Fruit fly (Drosophila melanogaster) whole organism, embryonic: ENCODE measurements around the gene Cdk7.

Source experiments
- CG10366 ChIP-seq: fragments of 200-800 bp; sonication (Bioruptor generic); IDR thresholded peaks from 2 replicates; pipeline ENCODE4 v1.3.6; 2022; ENCODE audit warnings: missing biosample characterization, missing genetic modification characterization
- CG10543 ChIP-seq: fragments of 200-800 bp; sonication (Bioruptor generic); optimal IDR thresholded peaks from 3 replicates; lab custom pipeline; 2017; ENCODE audit warnings: missing biosample characterization, mild to moderate bottlenecking, missing genetic modification characterization, moderate library complexity
- CG10959 ChIP-seq: fragments of 200-800 bp; sonication (Bioruptor generic); IDR thresholded peaks from 2 replicates; pipeline ENCODE4 v1.3.6; 2022; ENCODE audit warnings: missing biosample characterization, missing genetic modification characterization
- CG11085 ChIP-seq: fragments of 200-800 bp; sonication (Bioruptor generic); IDR thresholded peaks from 2 replicates; pipeline ENCODE4 v1.3.6; 2022; ENCODE audit warnings: missing biosample characterization, missing genetic modification characterization
- CG11093 ChIP-seq: fragments of 200-800 bp; sonication (Bioruptor generic); IDR thresholded peaks from 3 replicates; pipeline ENCODE4 v1.3.6; 2022; ENCODE audit warnings: missing biosample characterization, missing genetic modification characterization
- CG11247 ChIP-seq: fragments of 200-800 bp; sonication (Bioruptor generic); IDR thresholded peaks from 2 replicates; pipeline ENCODE4 v1.3.6; 2022; ENCODE audit warnings: missing biosample characterization, missing genetic modification characterization
- CG12391 ChIP-seq: fragments of 200-800 bp; sonication (Bioruptor generic); optimal IDR thresholded peaks from 3 replicates; lab custom pipeline; 2018; ENCODE audit warnings: missing biosample characterization, mild to moderate bottlenecking, missing genetic modification characterization, moderate library complexity
- CG13624 ChIP-seq: fragments of 200-800 bp; sonication (Bioruptor generic); optimal IDR thresholded peaks from 2 replicates; lab custom pipeline; 2016; ENCODE audit warnings: missing biosample characterization, missing genetic modification characterization
- CG14860 ChIP-seq: fragments of 200-800 bp; sonication (Bioruptor generic); IDR thresholded peaks from 3 replicates; pipeline ENCODE4 v1.3.6; 2022; ENCODE audit warnings: missing biosample characterization, missing genetic modification characterization; ENCODE audit not compliant: partially characterized antibody
- CG14965 ChIP-seq: fragments of 200-800 bp; sonication (Bioruptor generic); optimal IDR thresholded peaks from 2 replicates; lab custom pipeline; 2016; ENCODE audit warnings: missing biosample characterization, missing genetic modification characterization, borderline replicate concordance
- CG18764 ChIP-seq: fragments of 200-800 bp; sonication (Bioruptor generic); optimal IDR thresholded peaks from 3 replicates; lab custom pipeline; 2016; ENCODE audit warnings: missing biosample characterization, missing genetic modification characterization
- CG31224 ChIP-seq: fragments of 200-800 bp; sonication (Bioruptor generic); IDR thresholded peaks from 2 replicates; pipeline ENCODE4 v1.3.6; 2022; ENCODE audit warnings: missing biosample characterization, missing genetic modification characterization
- CG3838 ChIP-seq: fragments of 200-800 bp; sonication (Bioruptor generic); optimal IDR thresholded peaks from 3 replicates; lab custom pipeline; 2016; ENCODE audit warnings: missing biosample characterization, missing genetic modification characterization
- CG3995 ChIP-seq: fragments of 200-800 bp; sonication (Bioruptor generic); optimal IDR thresholded peaks from 3 replicates; lab custom pipeline; 2016; ENCODE audit warnings: missing biosample characterization, missing genetic modification characterization
- CG4424 ChIP-seq: fragments of 200-800 bp; sonication (Bioruptor generic); optimal IDR thresholded peaks from 3 replicates; lab custom pipeline; 2016; ENCODE audit warnings: missing biosample characterization, missing genetic modification characterization
- CG5245 ChIP-seq: fragments of 200-800 bp; sonication (Bioruptor generic); optimal IDR thresholded peaks from 3 replicates; lab custom pipeline; 2016; ENCODE audit warnings: missing biosample characterization, missing genetic modification characterization
- CG6854 ChIP-seq: fragments of 200-800 bp; sonication (Bioruptor generic); optimal IDR thresholded peaks from 3 replicates; lab custom pipeline; 2017; ENCODE audit warnings: missing biosample characterization, mild to moderate bottlenecking, missing genetic modification characterization
- CG7357 ChIP-seq: fragments of 200-800 bp; sonication (Bioruptor generic); IDR thresholded peaks from 3 replicates; pipeline ENCODE4 v1.3.6; 2022; ENCODE audit warnings: missing biosample characterization, missing genetic modification characterization
- CG7786 ChIP-seq: fragments of 200-800 bp; sonication (Bioruptor generic); optimal IDR thresholded peaks from 2 replicates; lab custom pipeline; 2016; ENCODE audit warnings: missing biosample characterization, missing genetic modification characterization
- CTCF ChIP-seq: fragments of 200-800 bp; sonication (Bioruptor generic); optimal IDR thresholded peaks from 2 replicates; lab custom pipeline; 2017; ENCODE audit warnings: missing biosample characterization, mild to moderate bottlenecking, missing genetic modification characterization, moderate library complexity
- Deaf1 ChIP-seq: fragments of 200-800 bp; optimal IDR thresholded peaks from 3 replicates; lab custom pipeline; 2019; ENCODE audit warnings: missing biosample characterization, mild to moderate bottlenecking, missing genetic modification characterization, moderate library complexity
- Dfd ChIP-seq, 2 experiments: fragments of >200 bp; optimal IDR thresholded peaks; 2 replicates each; lab custom pipeline; 2017; ENCODE audit warnings: missing biosample characterization in 2 of 2, missing genetic modification characterization in 2 of 2
- Doc2 ChIP-seq: fragments of 200-800 bp; sonication (Bioruptor generic); IDR thresholded peaks from 2 replicates; pipeline ENCODE4 v1.3.6; 2022; ENCODE audit warnings: missing biosample characterization, missing genetic modification characterization
- Fer2 ChIP-seq: fragments of 200-800 bp; sonication (Bioruptor generic); optimal IDR thresholded peaks from 2 replicates; lab custom pipeline; 2018; ENCODE audit warnings: missing biosample characterization, mild to moderate bottlenecking, missing genetic modification characterization, moderate library complexity
- Gug ChIP-seq: fragments of 200-800 bp; sonication (Bioruptor generic); IDR thresholded peaks from 4 replicates; pipeline ENCODE4 v1.3.6; 2022; ENCODE audit warnings: missing biosample characterization, missing genetic modification characterization
- Hmx ChIP-seq: fragments of 200-800 bp; sonication (Bioruptor generic); optimal IDR thresholded peaks from 2 replicates; lab custom pipeline; 2016; ENCODE audit warnings: missing biosample characterization, missing genetic modification characterization
- Hsf ChIP-seq: fragments of 200-800 bp; sonication (Bioruptor generic); optimal IDR thresholded peaks from 3 replicates; lab custom pipeline; 2016; ENCODE audit warnings: missing biosample characterization, missing genetic modification characterization
- Lpt ChIP-seq: fragments of >200 bp; optimal IDR thresholded peaks from 2 replicates; lab custom pipeline; 2018; ENCODE audit warnings: missing biosample characterization, missing genetic modification characterization
- NK7.1 ChIP-seq: fragments of 200-800 bp; sonication (Bioruptor generic); optimal IDR thresholded peaks from 3 replicates; lab custom pipeline; 2016; ENCODE audit warnings: missing biosample characterization, missing genetic modification characterization
- Opbp ChIP-seq: fragments of 200-800 bp; sonication (Bioruptor generic); IDR thresholded peaks from 3 replicates; pipeline ENCODE4 v1.3.6; 2022; ENCODE audit warnings: missing biosample characterization, missing genetic modification characterization; ENCODE audit not compliant: partially characterized antibody
- Ravus ChIP-seq: fragments of 200-800 bp; sonication (Bioruptor generic); IDR thresholded peaks from 2 replicates; pipeline ENCODE4 v1.3.6; 2022; ENCODE audit warnings: missing biosample characterization, missing genetic modification characterization
- Side ChIP-seq: fragments of 200-800 bp; sonication (Bioruptor generic); optimal IDR thresholded peaks from 2 replicates; lab custom pipeline; 2016; ENCODE audit warnings: missing biosample characterization, missing genetic modification characterization
- Spps ChIP-seq: fragments of 200-800 bp; sonication (Bioruptor generic); optimal IDR thresholded peaks from 2 replicates; lab custom pipeline; 2018; ENCODE audit warnings: missing biosample characterization, mild to moderate bottlenecking, missing genetic modification characterization
- Xrp1 ChIP-seq: fragments of 200-800 bp; sonication (Bioruptor generic); IDR thresholded peaks from 2 replicates; pipeline ENCODE4 v1.3.6; 2022; ENCODE audit warnings: missing biosample characterization, missing genetic modification characterization
- ato ChIP-seq: fragments of 200-800 bp; sonication (Bioruptor generic); IDR thresholded peaks from 2 replicates; pipeline ENCODE4 v1.3.6; 2022; ENCODE audit warnings: missing biosample characterization, missing genetic modification characterization; ENCODE audit not compliant: partially characterized antibody
- cas ChIP-seq: fragments of 200-800 bp; sonication (Bioruptor generic); IDR thresholded peaks from 2 replicates; pipeline ENCODE4 v1.3.6; 2022; ENCODE audit warnings: missing biosample characterization, missing genetic modification characterization
- danr ChIP-seq: fragments of 200-800 bp; sonication (Bioruptor generic); IDR thresholded peaks from 2 replicates; pipeline ENCODE4 v1.3.6; 2022; ENCODE audit warnings: missing biosample characterization, missing genetic modification characterization
- dmrt11E ChIP-seq: fragments of 200-800 bp; sonication (Bioruptor generic); optimal IDR thresholded peaks from 3 replicates; lab custom pipeline; 2018; ENCODE audit warnings: missing biosample characterization, mild to moderate bottlenecking, missing genetic modification characterization, moderate library complexity
- dpn ChIP-seq, 2 experiments: fragments of 200-800 bp; sonication (Bioruptor generic); optimal IDR thresholded peaks; 3 replicates each; lab custom pipeline; 2016; ENCODE audit warnings: missing biosample characterization in 2 of 2, missing genetic modification characterization in 2 of 2
- esg ChIP-seq: fragments of 200-800 bp; sonication (Bioruptor generic); conservative IDR thresholded peaks from 2 replicates; pipeline ENCODE4 v1.3.6; 2022; ENCODE audit warnings: missing biosample characterization, missing genetic modification characterization
- gsb ChIP-seq: fragments of 200-800 bp; sonication (Bioruptor generic); IDR thresholded peaks from 2 replicates; pipeline ENCODE4 v1.3.6; 2022; ENCODE audit warnings: missing biosample characterization, missing genetic modification characterization
- gt ChIP-seq: fragments of 200-800 bp; sonication (Bioruptor generic); IDR thresholded peaks from 2 replicates; pipeline ENCODE4 v1.3.6; 2022; ENCODE audit warnings: missing biosample characterization, missing genetic modification characterization
- kah ChIP-seq: fragments of 200-800 bp; sonication (Bioruptor generic); optimal IDR thresholded peaks from 2 replicates; lab custom pipeline; 2018; ENCODE audit warnings: missing biosample characterization, mild to moderate bottlenecking, missing genetic modification characterization
- lilli ChIP-seq: fragments of 200-800 bp; sonication (Bioruptor generic); optimal IDR thresholded peaks from 3 replicates; lab custom pipeline; 2016; ENCODE audit warnings: missing biosample characterization, missing genetic modification characterization
- maf-S ChIP-seq: fragments of 200-800 bp; sonication (Bioruptor generic); optimal IDR thresholded peaks from 2 replicates; lab custom pipeline; 2016; ENCODE audit warnings: missing biosample characterization, missing genetic modification characterization
- nmo ChIP-seq: fragments of 200-800 bp; sonication (Bioruptor generic); optimal IDR thresholded peaks from 2 replicates; lab custom pipeline; 2018; ENCODE audit warnings: missing biosample characterization, mild to moderate bottlenecking, missing genetic modification characterization, moderate library complexity
- pum ChIP-seq: fragments of 200-800 bp; sonication (Bioruptor generic); optimal IDR thresholded peaks from 2 replicates; lab custom pipeline; 2016; ENCODE audit warnings: missing biosample characterization, missing genetic modification characterization
- seq ChIP-seq: fragments of 200-800 bp; sonication (Bioruptor generic); IDR thresholded peaks from 2 replicates; pipeline ENCODE4 v1.3.6; 2022; ENCODE audit warnings: missing biosample characterization, missing genetic modification characterization
- sna ChIP-seq: fragments of 200-800 bp; sonication (Bioruptor generic); IDR thresholded peaks from 2 replicates; pipeline ENCODE4 v1.3.6; 2022; ENCODE audit warnings: missing biosample characterization, missing genetic modification characterization; ENCODE audit not compliant: partially characterized antibody
- stwl ChIP-seq: fragments of 200-800 bp; sonication (Bioruptor generic); optimal IDR thresholded peaks from 3 replicates; lab custom pipeline; 2018; ENCODE audit warnings: missing biosample characterization, mild to moderate bottlenecking, missing genetic modification characterization, moderate library complexity
- tio ChIP-seq: fragments of 200-800 bp; sonication (Bioruptor generic); optimal IDR thresholded peaks from 2 replicates; lab custom pipeline; 2017; ENCODE audit warnings: missing biosample characterization, missing genetic modification characterization, inconsistent platforms
- twi ChIP-seq: fragments of 200-800 bp; optimal IDR thresholded peaks from 2 replicates; lab custom pipeline; 2019; ENCODE audit warnings: missing biosample characterization, mild to moderate bottlenecking, missing genetic modification characterization, moderate library complexity
- yki ChIP-seq: fragments of >200 bp; optimal IDR thresholded peaks from 3 replicates; lab custom pipeline; 2018

Cdk7 gene

DNA sequence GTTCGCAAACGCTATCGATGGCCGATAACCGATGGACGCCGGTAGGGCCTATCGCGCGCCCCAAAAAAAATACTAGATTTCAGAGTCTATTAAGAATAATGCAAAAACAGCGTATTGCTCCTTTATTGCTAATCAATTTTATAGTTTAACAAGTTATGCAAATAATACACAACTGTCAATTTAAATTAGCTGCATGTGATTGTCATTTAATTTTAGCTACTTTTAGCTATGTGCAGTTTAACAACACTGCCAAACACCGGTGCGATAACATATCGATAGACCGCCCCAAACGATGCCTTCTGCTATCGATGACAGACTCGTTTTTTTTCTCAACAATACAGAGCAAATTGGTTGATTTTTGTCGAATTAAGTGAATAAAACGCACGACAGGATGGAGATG, at the start of gene Cdk7, which contains the start of gene snf (continued):
- TF ChIP-seq Fer2 (no peak), dpn (GFP tag; optimal IDR thresholded peaks at IDR 0.05; lab: Kevin White, UChicago) (peak; percentile 56 to 57), nmo (GFP tag; lab: Kevin White, UChicago) (peak; percentile 65), CG3838 (GFP tag; lab: Kevin White, UChicago) (no peak), Doc2 (GFP tag; lab: Robert Waterston, UW) (no peak), Dfd (GFP tag; optimal IDR thresholded peaks at IDR 0.05; lab: Kevin White, UChicago) (no peak), twi (tag; lab: Kevin White, UChicago) (no peak), CG10366 (GFP tag; lab: Robert Waterston, UW) (0 out of 2 replicates have a peak, but pooled peaks have one; percentile 11), CG4424 (GFP tag; lab: Kevin White, UChicago) (peak; percentile 40), CG7357 (GFP tag; lab: Robert Waterston, UW) (no peak), cas (GFP tag; lab: Robert Waterston, UW) (no peak), Gug (no peak), Lpt (GFP tag; lab: Kevin White, UChicago) (no peak), CG11085 (no peak), sna (GFP tag; lab: Robert Waterston, UW) (peak; percentile 80), CTCF (GFP tag; lab: Kevin White, UChicago) (no peak), maf-S (no peak), tio (GFP tag; lab: Kevin White, UChicago) (no peak), CG18764 (GFP tag; lab: Kevin White, UChicago) (peak; percentile 83), esg (GFP tag; lab: Robert Waterston, UW) (no peak), CG5245 (GFP tag; lab: Kevin White, UChicago) (no peak), Side (GFP tag; lab: Kevin White, UChicago) (peak; percentile 53), Hsf (GFP tag; lab: Kevin White, UChicago) (peak; percentile 70), Ravus (GFP tag; lab: Robert Waterston, UW) (no peak), lilli (GFP tag; lab: Kevin White, UChicago) (peak; percentile 71), CG14965 (GFP tag; lab: Kevin White, UChicago) (no peak), Opbp (GFP tag; lab: Robert Waterston, UW) (peak; percentile 73; the same call in 2 of the 3 replicates), gsb (GFP tag; lab: Robert Waterston, UW) (no peak), Deaf1 (tag; lab: Kevin White, UChicago) (no peak), CG12391 (tag; lab: Kevin White, UChicago) (peak; percentile 51), CG11093 (GFP tag; lab: Robert Waterston, UW) (no peak), NK7.1 (GFP tag; lab: Kevin White, UChicago) (no peak), CG14860 (GFP tag; lab: Robert Waterston, UW) (peak; percentile 87; the same call in 2 of the 3 replicates), seq (GFP tag; lab: Robert Waterston, UW) (no peak), Hmx (GFP tag; lab: Kevin White, UChicago) (no peak), CG3995 (peak; percentile 27), CG10959 (GFP tag; lab: Robert Waterston, UW) (no peak), stwl (tag; lab: Kevin White, UChicago) (peak; percentile 80), yki (no peak), CG13624 (GFP tag; lab: Kevin White, UChicago) (peak; percentile 50), ato (peak; percentile 57; the same call in 1 of the 2 replicates), Xrp1 (GFP tag; lab: Robert Waterston, UW) (0 out of 2 replicates have a peak, but pooled peaks have one; percentile 7), gt (GFP tag; lab: Robert Waterston, UW) (no peak), pum (GFP tag; lab: Kevin White, UChicago) (peak; percentile 20), CG7786 (GFP tag; lab: Kevin White, UChicago) (peak; percentile 53), dmrt11E (tag; lab: Kevin White, UChicago) (peak; percentile 21), CG10543 (no peak), CG31224 (GFP tag; lab: Robert Waterston, UW) (no peak), CG11247 (GFP tag; lab: Robert Waterston, UW) (no peak), kah (GFP tag; lab: Kevin White, UChicago) (no peak), Spps (no peak), CG6854 (GFP tag; lab: Kevin White, UChicago) (no peak), danr (GFP tag; lab: Robert Waterston, UW) (no peak)
